Worm (Caenorhabditis elegans) whole organism, L2 larva: Measurements from ENCODE around the gene R13H4.2.

ENCODE experiments used
- alr-1 ChIP-seq: fragments of 150-350 bp; optimal IDR thresholded peaks from 2 replicates; lab custom pipeline; 2014; ENCODE audit warnings: missing biosample characterization, missing genetic modification characterization
- ama-1 ChIP-seq: fragments of 150-350 bp; optimal IDR thresholded peaks from 2 replicates; lab custom pipeline; 2018; ENCODE audit warnings: inconsistent platforms
- ceh-82 ChIP-seq: fragments of 150-350 bp; optimal IDR thresholded peaks from 2 replicates; lab custom pipeline; 2014; ENCODE audit warnings: missing biosample characterization, missing genetic modification characterization
- elt-1 ChIP-seq: fragments of 150-350 bp; optimal IDR thresholded peaks from 2 replicates; lab custom pipeline; 2014; ENCODE audit warnings: missing biosample characterization, missing genetic modification characterization
- elt-3 ChIP-seq: sonication (generic microtip); optimal IDR thresholded peaks from 2 replicates; lab custom pipeline; 2017; ENCODE audit warnings: missing biosample characterization, missing genetic modification characterization
- fos-1 ChIP-seq: fragments of 150-350 bp; optimal IDR thresholded peaks from 2 replicates; lab custom pipeline; 2014; ENCODE audit warnings: missing biosample characterization, missing genetic modification characterization
- nhr-237 ChIP-seq: fragments of 150-350 bp; optimal IDR thresholded peaks from 2 replicates; lab custom pipeline; 2014; ENCODE audit warnings: missing biosample characterization, missing genetic modification characterization
- ztf-11 ChIP-seq: sonication (generic microtip); optimal IDR thresholded peaks from 2 replicates; lab custom pipeline; 2017; ENCODE audit warnings: missing biosample characterization, missing genetic modification characterization

DNA sequence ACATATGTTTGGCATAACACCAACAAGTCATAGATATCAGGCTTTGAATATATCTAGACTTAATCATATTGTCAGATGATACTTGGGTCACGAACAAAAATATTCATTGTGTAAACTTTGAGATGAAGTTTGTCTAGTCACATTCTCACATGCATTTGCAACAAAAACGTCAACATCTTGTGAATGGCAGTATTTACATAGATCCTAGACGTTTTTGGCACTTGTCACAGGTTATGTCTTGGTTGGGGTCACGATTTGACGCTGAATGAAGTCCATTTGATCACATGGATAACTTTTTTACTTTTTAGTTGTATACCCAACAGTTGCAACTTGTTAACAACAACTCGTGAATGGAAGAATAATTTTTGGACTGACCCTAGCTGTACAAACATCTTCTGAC is 37.9 kb upstream of the R13H4.2 start:
- TF ChIP-seq elt-1 (tag; lab: Kevin White, UChicago) (no peak), ztf-11 (no peak), fos-1 (tag; lab: Kevin White, UChicago) (no peak), alr-1 (no peak), ama-1 (lab: Kevin White, UChicago) (no peak), ceh-82 (tag; lab: Kevin White, UChicago) (no peak), nhr-237 (tag; lab: Kevin White, UChicago) (no peak), elt-3 (tag; lab: Kevin White, UChicago) (no peak)
